Fruit fly (Drosophila melanogaster) whole organism, prepupa: Measurements from ENCODE around the gene ro.
A peak's percentile ranks its signal among the peaks of the same experiment; 100 is the strongest.

ENCODE experiments used
- Blimp-1 ChIP-seq: fragments of 200-800 bp; sonication (Bioruptor generic); optimal IDR thresholded peaks from 3 replicates; lab custom pipeline; 2017; ENCODE audit warnings: missing biosample characterization, missing genetic modification characterization, mild to moderate bottlenecking, moderate library complexity, missing genetic modification reagents
- CG10631 ChIP-seq: fragments of 200-800 bp; sonication (Bioruptor generic); optimal IDR thresholded peaks from 2 replicates; lab custom pipeline; 2016; ENCODE audit warnings: missing biosample characterization, missing genetic modification characterization
- CG11294 ChIP-seq: fragments of 200-800 bp; sonication (Bioruptor generic); IDR thresholded peaks from 2 replicates; pipeline ENCODE4 v1.3.6; 2022; ENCODE audit warnings: missing biosample characterization, missing genetic modification characterization
- CG11762 ChIP-seq: fragments of 200-800 bp; sonication (Bioruptor generic); optimal IDR thresholded peaks from 3 replicates; lab custom pipeline; 2016; ENCODE audit warnings: missing biosample characterization, missing genetic modification characterization; ENCODE audit not compliant: insufficient read depth
- CG11902 ChIP-seq: fragments of 200-800 bp; sonication (Bioruptor generic); optimal IDR thresholded peaks from 3 replicates; lab custom pipeline; 2016; ENCODE audit warnings: missing biosample characterization, missing genetic modification characterization
- CG15336 ChIP-seq: fragments of 200-800 bp; sonication (Bioruptor generic); IDR thresholded peaks from 2 replicates; pipeline ENCODE4 v1.3.6; 2022; ENCODE audit warnings: missing biosample characterization, missing genetic modification characterization
- CG16779 ChIP-seq: fragments of 200-800 bp; sonication (Bioruptor generic); optimal IDR thresholded peaks from 3 replicates; lab custom pipeline; 2017; ENCODE audit warnings: missing biosample characterization, mild to moderate bottlenecking, missing genetic modification characterization
- CG31627 ChIP-seq: fragments of 200-800 bp; sonication (Bioruptor generic); optimal IDR thresholded peaks from 3 replicates; lab custom pipeline; 2016; ENCODE audit warnings: missing biosample characterization, missing genetic modification characterization
- CG32006 ChIP-seq: fragments of 200-800 bp; sonication (Bioruptor generic); optimal IDR thresholded peaks from 3 replicates; lab custom pipeline; 2017; ENCODE audit warnings: missing biosample characterization, mild to moderate bottlenecking, missing genetic modification characterization
- CG34406 ChIP-seq: fragments of 200-800 bp; sonication (Bioruptor generic); optimal IDR thresholded peaks from 3 replicates; lab custom pipeline; 2016; ENCODE audit warnings: missing biosample characterization, missing genetic modification characterization
- CG3919 ChIP-seq: fragments of 200-800 bp; sonication (Bioruptor generic); optimal IDR thresholded peaks from 3 replicates; lab custom pipeline; 2016; ENCODE audit warnings: missing biosample characterization, missing genetic modification characterization
- CG6163 ChIP-seq: fragments of 200-800 bp; sonication (Bioruptor generic); IDR thresholded peaks from 3 replicates; pipeline ENCODE4 v1.3.6; 2022; ENCODE audit warnings: missing biosample characterization, missing genetic modification characterization
- CG6792 ChIP-seq: fragments of 200-800 bp; sonication (Bioruptor generic); optimal IDR thresholded peaks from 3 replicates; lab custom pipeline; 2016; ENCODE audit warnings: missing biosample characterization, missing genetic modification characterization
- CG6854 ChIP-seq: fragments of 200-800 bp; sonication (Bioruptor generic); optimal IDR thresholded peaks from 2 replicates; lab custom pipeline; 2017; ENCODE audit warnings: missing biosample characterization, mild to moderate bottlenecking, missing genetic modification characterization
- CG7368 ChIP-seq: fragments of 200-800 bp; sonication (Bioruptor generic); optimal IDR thresholded peaks from 3 replicates; lab custom pipeline; 2016; ENCODE audit warnings: missing biosample characterization, missing genetic modification characterization
- CG8119 ChIP-seq: fragments of 200-800 bp; sonication (Bioruptor generic); IDR thresholded peaks from 3 replicates; pipeline ENCODE4 v1.3.6; 2022; ENCODE audit warnings: missing biosample characterization, missing genetic modification characterization
- CG8632 ChIP-seq: fragments of 200-800 bp; sonication (Bioruptor generic); optimal IDR thresholded peaks from 3 replicates; lab custom pipeline; 2016; ENCODE audit warnings: missing biosample characterization, missing genetic modification characterization
- Eip78C ChIP-seq: fragments of 200-800 bp; sonication (Bioruptor generic); peaks from one replicate; lab custom pipeline; 2016; ENCODE audit warnings: missing biosample characterization, missing genetic modification characterization
- Eip93F ChIP-seq: fragments of 200-800 bp; sonication (Bioruptor generic); optimal IDR thresholded peaks from 2 replicates; lab custom pipeline; 2016; ENCODE audit warnings: missing biosample characterization, mild to moderate bottlenecking, missing genetic modification characterization
- Ets21C ChIP-seq: fragments of 200-800 bp; sonication (Bioruptor generic); optimal IDR thresholded peaks from 3 replicates; lab custom pipeline; 2016; ENCODE audit warnings: missing biosample characterization, missing genetic modification characterization
- Gug ChIP-seq: fragments of 200-800 bp; sonication (Bioruptor generic); IDR thresholded peaks from 2 replicates; pipeline ENCODE4 v1.3.6; 2022; ENCODE audit warnings: missing biosample characterization, missing genetic modification characterization
- Hr38 ChIP-seq: sonication (Bioruptor generic); optimal IDR thresholded peaks from 2 replicates; lab custom pipeline; 2016; ENCODE audit warnings: missing biosample characterization, missing genetic modification characterization
- Hr39 ChIP-seq: fragments of 200-800 bp; sonication (Bioruptor generic); optimal IDR thresholded peaks from 2 replicates; lab custom pipeline; 2016; ENCODE audit warnings: missing biosample characterization, missing genetic modification characterization
- Hr4 ChIP-seq: fragments of 200-800 bp; sonication (Bioruptor generic); optimal IDR thresholded peaks from 3 replicates; lab custom pipeline; 2016; ENCODE audit warnings: missing biosample characterization, missing genetic modification characterization
- Lpt ChIP-seq: fragments of 200-800 bp; sonication (Bioruptor generic); optimal IDR thresholded peaks from 3 replicates; lab custom pipeline; 2016; ENCODE audit warnings: missing biosample characterization, missing genetic modification characterization
- Met ChIP-seq: fragments of 200-800 bp; sonication (Bioruptor generic); optimal IDR thresholded peaks from 3 replicates; lab custom pipeline; 2016; ENCODE audit warnings: missing biosample characterization, missing genetic modification characterization
- OdsH ChIP-seq: fragments of 200-800 bp; sonication (Bioruptor generic); optimal IDR thresholded peaks from 3 replicates; lab custom pipeline; 2016; ENCODE audit warnings: missing biosample characterization, missing genetic modification characterization
- Smox ChIP-seq: fragments of 200-800 bp; sonication (Bioruptor generic); optimal IDR thresholded peaks from 3 replicates; lab custom pipeline; 2016; ENCODE audit warnings: missing biosample characterization, missing genetic modification characterization
- Sox102F ChIP-seq: fragments of 200-800 bp; sonication (Bioruptor generic); optimal IDR thresholded peaks from 2 replicates; lab custom pipeline; 2016; ENCODE audit warnings: missing biosample characterization, mild to moderate bottlenecking, missing genetic modification characterization
- Sox14 ChIP-seq: fragments of 200-800 bp; sonication (Bioruptor generic); optimal IDR thresholded peaks from 3 replicates; lab custom pipeline; 2016; ENCODE audit warnings: missing biosample characterization, missing genetic modification characterization
- Sox15 ChIP-seq: fragments of 200-800 bp; sonication (Bioruptor generic); optimal IDR thresholded peaks from 3 replicates; lab custom pipeline; 2016; ENCODE audit warnings: missing biosample characterization, missing genetic modification characterization
- achi ChIP-seq: fragments of 200-800 bp; sonication (Bioruptor generic); optimal IDR thresholded peaks from 3 replicates; lab custom pipeline; 2016; ENCODE audit warnings: missing biosample characterization, missing genetic modification characterization
- acj6 ChIP-seq: fragments of 200-800 bp; sonication (Bioruptor generic); optimal IDR thresholded peaks from 3 replicates; lab custom pipeline; 2016; ENCODE audit warnings: missing biosample characterization, missing genetic modification characterization
- cyc ChIP-seq: fragments of 200-800 bp; sonication (Bioruptor generic); optimal IDR thresholded peaks from 3 replicates; lab custom pipeline; 2016; ENCODE audit warnings: missing biosample characterization, missing genetic modification characterization
- dsx ChIP-seq: fragments of 200-800 bp; optimal IDR thresholded peaks from 3 replicates; lab custom pipeline; 2019; ENCODE audit warnings: missing biosample characterization, mild to moderate bottlenecking, missing genetic modification characterization, moderate library complexity; ENCODE audit not compliant: poor library complexity, severe bottlenecking
- eg ChIP-seq: fragments of 200-800 bp; sonication (Bioruptor generic); IDR thresholded peaks from 3 replicates; pipeline ENCODE4 v1.3.6; 2022; ENCODE audit warnings: missing biosample characterization, missing genetic modification characterization
- esn ChIP-seq: fragments of 200-800 bp; sonication (Bioruptor generic); optimal IDR thresholded peaks from 2 replicates; lab custom pipeline; 2016; ENCODE audit warnings: missing biosample characterization, mild to moderate bottlenecking, missing genetic modification characterization, moderate library complexity
- fd59A ChIP-seq: fragments of 200-800 bp; sonication (Bioruptor generic); optimal IDR thresholded peaks from 2 replicates; lab custom pipeline; 2017; ENCODE audit warnings: missing biosample characterization, mild to moderate bottlenecking, missing genetic modification characterization, missing genetic modification reagents
- fd85E ChIP-seq: fragments of 200-800 bp; sonication (Bioruptor generic); optimal IDR thresholded peaks from 3 replicates; lab custom pipeline; 2016; ENCODE audit warnings: missing biosample characterization, missing genetic modification characterization
- fkh ChIP-seq: fragments of 200-800 bp; sonication (Bioruptor generic); optimal IDR thresholded peaks from 3 replicates; lab custom pipeline; 2017; ENCODE audit warnings: missing biosample characterization, mild to moderate bottlenecking, missing genetic modification characterization, moderate library complexity
- lz ChIP-seq: fragments of 200-800 bp; sonication (Bioruptor generic); optimal IDR thresholded peaks from 3 replicates; lab custom pipeline; 2016; ENCODE audit warnings: missing biosample characterization, missing genetic modification characterization
- net ChIP-seq: fragments of 200-800 bp; sonication (Bioruptor generic); optimal IDR thresholded peaks from 3 replicates; lab custom pipeline; 2016; ENCODE audit warnings: missing biosample characterization, missing genetic modification characterization
- pdm3 ChIP-seq: fragments of 200-800 bp; sonication (Bioruptor generic); optimal IDR thresholded peaks from 3 replicates; lab custom pipeline; 2016; ENCODE audit warnings: missing biosample characterization, missing genetic modification characterization
- salr ChIP-seq, 2 experiments: fragments of 200-800 bp; sonication (Bioruptor generic); optimal IDR thresholded peaks; 3 replicates each; lab custom pipeline; 2016 to 2018; ENCODE audit warnings: missing biosample characterization in 2 of 2, missing genetic modification characterization in 2 of 2, mild to moderate bottlenecking in 1 of 2
- ss ChIP-seq, 2 experiments: fragments of 200-800 bp; sonication (Bioruptor generic); optimal IDR thresholded peaks; 2 replicates in 1 of 2; 3 replicates in 1 of 2; lab custom pipeline; 2017 to 2018; ENCODE audit warnings: mild to moderate bottlenecking in 2 of 2, missing biosample characterization in 2 of 2, missing genetic modification characterization in 2 of 2, moderate library complexity in 1 of 2
- svp ChIP-seq: fragments of 200-800 bp; sonication (Bioruptor generic); peaks from one replicate; lab custom pipeline; 2016; ENCODE audit warnings: missing biosample characterization, missing genetic modification characterization
- vri ChIP-seq: fragments of 200-800 bp; sonication (Bioruptor generic); optimal IDR thresholded peaks from 3 replicates; lab custom pipeline; 2016; ENCODE audit warnings: missing biosample characterization, mild to moderate bottlenecking, missing genetic modification characterization

The ro gene

dm6 chr3R:26892764-26893163, 11.8 kb upstream of the ro start (continued):
- TF ChIP-seq Hr38 (GFP tag; lab: Kevin White, UChicago) (no peak), Smox (GFP tag; lab: Kevin White, UChicago) (peak; percentile 46), Sox15 (GFP tag; lab: Kevin White, UChicago) (peak; percentile 54), fd59A (peak; percentile 54), Eip78C (GFP tag; lab: Kevin White, UChicago) (peak; percentile 92), Sox102F (GFP tag; lab: Kevin White, UChicago) (peak; percentile 67), Hr4 (GFP tag; lab: Kevin White, UChicago) (peak; percentile 57), CG6163 (GFP tag; lab: Robert Waterston, UW) (peak; percentile 61; the same call in 2 of the 3 replicates), net (GFP tag; lab: Kevin White, UChicago) (peak; percentile 62), CG3919 (no peak), CG11902 (no peak), CG8119 (peak; percentile 66), Blimp-1 (GFP tag; lab: Kevin White, UChicago) (no peak), pdm3 (peak; percentile 67), OdsH (GFP tag; lab: Kevin White, UChicago) (peak; percentile 61), CG11762 (no peak), CG6854 (GFP tag; lab: Kevin White, UChicago) (peak; percentile 9), Sox14 (peak; percentile 66), Hr39 (GFP tag; lab: Kevin White, UChicago) (peak; percentile 74), CG6792 (GFP tag; lab: Kevin White, UChicago) (peak; percentile 69)

dm6 chr3R:26890499-26890898, 9.5 kb upstream of the ro start:
- 0 out of 2 replicates have a peak, but pooled peaks have one; percentile 1 for TF ChIP-seq Gug (GFP tag; lab: Robert Waterston, UW)
- no peak for TF ChIP-seq achi (GFP tag; lab: Kevin White, UChicago)
- TF ChIP-seq Sox14 = no peak
- no peak for TF ChIP-seq net (GFP tag; lab: Kevin White, UChicago)
- TF ChIP-seq Sox102F (GFP tag; lab: Kevin White, UChicago) = no peak
- no peak for TF ChIP-seq salr (GFP tag; optimal IDR thresholded peaks at IDR 0.05; lab: Kevin White, UChicago)
- TF ChIP-seq CG10631 (GFP tag; lab: Kevin White, UChicago) = no peak
- no peak for TF ChIP-seq ss (GFP tag; optimal IDR thresholded peaks at IDR 0.05; lab: Kevin White, UChicago)
- TF ChIP-seq lz (GFP tag; lab: Kevin White, UChicago) = no peak
- no peak for TF ChIP-seq Hr4 (GFP tag; lab: Kevin White, UChicago)
- TF ChIP-seq fd85E (GFP tag; lab: Kevin White, UChicago) = no peak
- no peak for TF ChIP-seq CG6854 (GFP tag; lab: Kevin White, UChicago)
- no peak for TF ChIP-seq Ets21C (GFP tag; lab: Kevin White, UChicago)
- TF ChIP-seq CG6792 (GFP tag; lab: Kevin White, UChicago) = no peak
- no peak for TF ChIP-seq Lpt (GFP tag; lab: Kevin White, UChicago)
- no peak for TF ChIP-seq fkh (GFP tag; lab: Kevin White, UChicago)
- 0 out of 3 replicates have a peak, but pooled peaks have one; percentile 9 for TF ChIP-seq CG8119
- no peak for TF ChIP-seq cyc (GFP tag; lab: Kevin White, UChicago)

- TF ChIP-seq vri (GFP tag; lab: Kevin White, UChicago) (no peak), ss (GFP tag; optimal IDR thresholded peaks at IDR 0.05; lab: Kevin White, UChicago) (no peak), CG16779 (tag; lab: Kevin White, UChicago) (no peak), CG11902 (no peak), Eip93F (GFP tag; lab: Kevin White, UChicago) (no peak), dsx (GFP tag; lab: Kevin White, UChicago) (no peak), Smox (GFP tag; lab: Kevin White, UChicago) (no peak), fd59A (no peak), CG31627 (no peak), CG8632 (GFP tag; lab: Kevin White, UChicago) (no peak), Met (GFP tag; lab: Kevin White, UChicago) (peak; percentile 22), CG8119 (peak; percentile 61), CG7368 (GFP tag; lab: Kevin White, UChicago) (no peak), fd85E (GFP tag; lab: Kevin White, UChicago) (no peak), CG32006 (GFP tag; lab: Kevin White, UChicago) (peak; percentile 58), pdm3 (peak; percentile 27), Ets21C (GFP tag; lab: Kevin White, UChicago) (no peak), acj6 (GFP tag; lab: Kevin White, UChicago) (peak; percentile 15), CG11294 (GFP tag; lab: Robert Waterston, UW) (peak; percentile 38; the same call in 1 of the 2 replicates), esn (peak; percentile 30), svp (no peak), CG34406 (GFP tag; lab: Kevin White, UChicago) (no peak), CG15336 (GFP tag; lab: Robert Waterston, UW) (peak; percentile 53), eg (peak; percentile 69; the same call in 1 of the 3 replicates), Hr38 (GFP tag; lab: Kevin White, UChicago) (no peak), Blimp-1 (GFP tag; lab: Kevin White, UChicago) (no peak), lz (GFP tag; lab: Kevin White, UChicago) (no peak)
These were observed 9.1 kb upstream of the ro start for dm6 chr3R:26890088-26890487.
